Worm (Caenorhabditis elegans) whole organism, young adult: ENCODE data around the gene sra-9.
A peak's percentile ranks its signal among the peaks of the same experiment; 100 is the strongest.

ENCODE experiments used
- B0019.2 ChIP-seq: fragments of 200-800 bp; sonication (Bioruptor generic); conservative IDR thresholded peaks from 2 replicates; pipeline ENCODE4 v1.3.6; 2022; ENCODE audit warnings: missing genetic modification reagents, missing genetic modification characterization, missing compliant biosample characterization
- B0261.1 ChIP-seq: sonication (generic microtip); optimal IDR thresholded peaks from 2 replicates; lab custom pipeline; 2016; ENCODE audit warnings: mild to moderate bottlenecking, missing genetic modification characterization, moderate library complexity, missing compliant biosample characterization
- D2030.7 ChIP-seq: fragments of 200-800 bp; sonication (Bioruptor generic); IDR thresholded peaks from 2 replicates; pipeline ENCODE4 v1.3.6; 2022; ENCODE audit warnings: missing genetic modification reagents, missing genetic modification characterization, missing compliant biosample characterization
- F52B5.7 ChIP-seq: sonication (generic microtip); optimal IDR thresholded peaks from 2 replicates; lab custom pipeline; 2016; ENCODE audit warnings: mild to moderate bottlenecking, missing genetic modification characterization, missing compliant biosample characterization
- K11D2.4 ChIP-seq: fragments of 200-800 bp; sonication (Bioruptor generic); IDR thresholded peaks from 2 replicates; pipeline ENCODE4 v1.3.6; 2022; ENCODE audit warnings: missing genetic modification reagents, missing genetic modification characterization, missing compliant biosample characterization
- T07F8.4 ChIP-seq: sonication (generic microtip); optimal IDR thresholded peaks from 2 replicates; lab custom pipeline; 2016; ENCODE audit warnings: mild to moderate bottlenecking, missing genetic modification characterization, moderate library complexity, missing compliant biosample characterization
- T26A5.8 ChIP-seq: sonication (generic microtip); optimal IDR thresholded peaks from 2 replicates; lab custom pipeline; 2016; ENCODE audit warnings: missing genetic modification characterization, missing compliant biosample characterization
- Y79H2A.3 ChIP-seq: fragments of 200-800 bp; sonication (Bioruptor generic); conservative IDR thresholded peaks from 2 replicates; pipeline ENCODE4 v1.3.6; 2022; ENCODE audit warnings: missing genetic modification reagents, missing genetic modification characterization, missing compliant biosample characterization
- akir-1 ChIP-seq: fragments of 200-800 bp; sonication (Bioruptor generic); optimal IDR thresholded peaks from 2 replicates; lab custom pipeline; 2018; ENCODE audit warnings: mild to moderate bottlenecking, missing genetic modification characterization, moderate library complexity, missing compliant biosample characterization
- aptf-2 ChIP-seq: fragments of 200-800 bp; sonication (Bioruptor generic); conservative IDR thresholded peaks from 2 replicates; pipeline ENCODE4 v1.3.6; 2022; ENCODE audit warnings: missing genetic modification reagents, missing genetic modification characterization, missing compliant biosample characterization
- aptf-3 ChIP-seq: fragments of 200-800 bp; sonication (Bioruptor generic); IDR thresholded peaks from 2 replicates; pipeline ENCODE4 v1.3.6; 2022; ENCODE audit warnings: missing genetic modification characterization, missing compliant biosample characterization
- atf-7 ChIP-seq: sonication (generic microtip); optimal IDR thresholded peaks from 2 replicates; lab custom pipeline; 2017; ENCODE audit warnings: mild to moderate bottlenecking, missing genetic modification characterization, missing compliant biosample characterization
- athp-1 ChIP-seq: sonication (generic microtip); optimal IDR thresholded peaks from 2 replicates; lab custom pipeline; 2017; ENCODE audit warnings: mild to moderate bottlenecking, missing genetic modification characterization, missing compliant biosample characterization
- attf-3 ChIP-seq: fragments of 200-800 bp; sonication (Bioruptor generic); conservative IDR thresholded peaks from 2 replicates; pipeline ENCODE4 v1.3.6; 2022; ENCODE audit warnings: missing genetic modification reagents, missing genetic modification characterization, missing compliant biosample characterization
- ccch-3 ChIP-seq: fragments of 200-800 bp; sonication (Bioruptor generic); optimal IDR thresholded peaks from 2 replicates; lab custom pipeline; 2018; ENCODE audit warnings: mild to moderate bottlenecking, missing genetic modification characterization, missing compliant biosample characterization
- cebp-1 ChIP-seq, 2 experiments: fragments of 200-800 bp in 1 of 2; sonication (Bioruptor generic) in 1 of 2; sonication (generic microtip) in 1 of 2; IDR thresholded peaks in 1 of 2; optimal IDR thresholded peaks in 1 of 2; 2 replicates each; pipeline versions ENCODE4 v1.3.6 to Lab custom; 2017 to 2022; ENCODE audit warnings: missing compliant biosample characterization in 2 of 2, missing genetic modification characterization in 2 of 2, mild to moderate bottlenecking in 1 of 2, missing genetic modification reagents in 1 of 2, moderate library complexity in 1 of 2
- ceh-27 ChIP-seq: fragments of 200-800 bp; sonication (Bioruptor generic); optimal IDR thresholded peaks from 2 replicates; lab custom pipeline; 2018; ENCODE audit warnings: mild to moderate bottlenecking, missing genetic modification characterization, moderate library complexity, missing compliant biosample characterization
- ceh-79 ChIP-seq: sonication (generic microtip); optimal IDR thresholded peaks from 2 replicates; lab custom pipeline; 2017; ENCODE audit warnings: mild to moderate bottlenecking, missing genetic modification characterization, missing compliant biosample characterization
- die-1 ChIP-seq: sonication (generic microtip); optimal IDR thresholded peaks from 2 replicates; lab custom pipeline; 2016; ENCODE audit warnings: missing genotype, mild to moderate bottlenecking, missing genetic modification characterization, missing compliant biosample characterization
- dox-1 ChIP-seq: fragments of 200-800 bp; sonication (Bioruptor generic); IDR thresholded peaks from 2 replicates; pipeline ENCODE4 v1.3.6; 2022; ENCODE audit warnings: missing genetic modification reagents, missing genetic modification characterization, missing compliant biosample characterization
- dpff-1 ChIP-seq: sonication (generic microtip); optimal IDR thresholded peaks from 2 replicates; lab custom pipeline; 2017; ENCODE audit warnings: mild to moderate bottlenecking, missing genetic modification characterization, missing compliant biosample characterization
- dpl-1 ChIP-seq: fragments of 150-350 bp; optimal IDR thresholded peaks from 2 replicates; lab custom pipeline; 2014; ENCODE audit warnings: missing biosample characterization, missing genetic modification reagents, missing genetic modification characterization
- hmg-1.2 ChIP-seq: fragments of 200-800 bp; sonication (Bioruptor generic); IDR thresholded peaks from 2 replicates; pipeline ENCODE4 v1.3.6; 2022; ENCODE audit warnings: missing genetic modification reagents, missing genetic modification characterization, missing compliant biosample characterization
- let-607 ChIP-seq, 2 experiments: fragments of 200-800 bp in 1 of 2; sonication (Bioruptor generic) in 1 of 2; sonication (generic microtip) in 1 of 2; optimal IDR thresholded peaks; 2 replicates each; lab custom pipeline; 2016 to 2018; ENCODE audit warnings: mild to moderate bottlenecking in 2 of 2, missing compliant biosample characterization in 2 of 2, missing genetic modification characterization in 2 of 2, moderate library complexity in 2 of 2, missing genotype in 1 of 2
- lin-26 ChIP-seq: fragments of 200-800 bp; sonication (Bioruptor generic); IDR thresholded peaks from 2 replicates; pipeline ENCODE4 v1.3.6; 2022; ENCODE audit warnings: missing genetic modification reagents, missing genetic modification characterization, missing compliant biosample characterization
- lin-35 ChIP-seq, 3 experiments: fragments of 150-350 bp in 2 of 3; sonication (generic microtip) in 1 of 3; optimal IDR thresholded peaks; 2 replicates each; lab custom pipeline; 2014 to 2018; ENCODE audit warnings: missing biosample characterization in 3 of 3, missing genetic modification characterization in 3 of 3, missing genetic modification reagents in 3 of 3
- lin-40 ChIP-seq: sonication (generic microtip); optimal IDR thresholded peaks from 2 replicates; lab custom pipeline; 2016; ENCODE audit warnings: missing genetic modification characterization, mild to moderate bottlenecking, missing compliant biosample characterization, missing genotype, missing genetic modification reagents
- lir-1 ChIP-seq: fragments of 200-800 bp; sonication (Bioruptor generic); conservative IDR thresholded peaks from 2 replicates; pipeline ENCODE4 v1.3.6; 2022; ENCODE audit warnings: missing genetic modification reagents, missing genetic modification characterization, missing compliant biosample characterization
- lsl-1 ChIP-seq: fragments of 200-800 bp; sonication (Bioruptor generic); optimal IDR thresholded peaks from 2 replicates; lab custom pipeline; 2018; ENCODE audit warnings: mild to moderate bottlenecking, missing genetic modification characterization, moderate library complexity, missing compliant biosample characterization
- mcd-1 ChIP-seq: fragments of 200-800 bp; sonication (Bioruptor generic); IDR thresholded peaks from 2 replicates; pipeline ENCODE4 v1.3.6; 2022; ENCODE audit warnings: missing genetic modification reagents, missing genetic modification characterization, missing compliant biosample characterization
- nfya-1 ChIP-seq: sonication (generic microtip); optimal IDR thresholded peaks from 2 replicates; lab custom pipeline; 2017; ENCODE audit warnings: antibody characterized with exemption, missing compliant biosample characterization, missing genetic modification characterization, borderline replicate concordance; ENCODE audit not compliant: insufficient read depth
- nhr-120 ChIP-seq: fragments of 200-800 bp; sonication (Bioruptor generic); IDR thresholded peaks from 2 replicates; pipeline ENCODE4 v1.3.6; 2022; ENCODE audit warnings: missing genetic modification characterization, missing compliant biosample characterization
- nhr-27 ChIP-seq: fragments of 200-800 bp; sonication (Bioruptor generic); optimal IDR thresholded peaks from 2 replicates; lab custom pipeline; 2018; ENCODE audit warnings: mild to moderate bottlenecking, missing genetic modification characterization, moderate library complexity, missing compliant biosample characterization
- nhr-80 ChIP-seq: sonication (generic microtip); optimal IDR thresholded peaks from 2 replicates; lab custom pipeline; 2016; ENCODE audit warnings: missing genetic modification characterization, missing compliant biosample characterization
- pha-4 ChIP-seq: fragments of 150-350 bp; sonication (generic microtip); optimal IDR thresholded peaks from 2 replicates; lab custom pipeline; 2014; ENCODE audit warnings: missing biosample characterization, missing genetic modification reagents, missing genetic modification characterization
- rcor-1 ChIP-seq: fragments of 200-800 bp; sonication (Bioruptor generic); IDR thresholded peaks from 2 replicates; pipeline ENCODE4 v1.3.6; 2022; ENCODE audit warnings: missing genetic modification reagents, missing genetic modification characterization, missing compliant biosample characterization
- rec-8 ChIP-seq, 2 experiments: sonication (generic microtip); optimal IDR thresholded peaks; 2 replicates each; lab custom pipeline; 2016; ENCODE audit warnings: mild to moderate bottlenecking in 2 of 2, missing genetic modification characterization in 2 of 2, missing genetic modification reagents in 2 of 2, missing genotype in 2 of 2, missing biosample characterization in 1 of 2, missing compliant biosample characterization in 1 of 2, moderate library complexity in 1 of 2
- repo-1 ChIP-seq: sonication (generic microtip); optimal IDR thresholded peaks from 2 replicates; lab custom pipeline; 2017; ENCODE audit warnings: mild to moderate bottlenecking, missing genetic modification characterization, missing compliant biosample characterization
- sptf-2 ChIP-seq: fragments of 200-800 bp; sonication (Bioruptor generic); optimal IDR thresholded peaks from 2 replicates; lab custom pipeline; 2018; ENCODE audit warnings: mild to moderate bottlenecking, missing genetic modification characterization, missing compliant biosample characterization
- xnd-1 ChIP-seq: sonication (generic microtip); optimal IDR thresholded peaks from 2 replicates; lab custom pipeline; 2016; ENCODE audit warnings: missing genotype, missing genetic modification reagents, missing genetic modification characterization, missing compliant biosample characterization
- ztf-18 ChIP-seq: sonication (generic microtip); optimal IDR thresholded peaks from 2 replicates; lab custom pipeline; 2016; ENCODE audit warnings: missing genotype, mild to moderate bottlenecking, missing genetic modification characterization, missing compliant biosample characterization
- ztf-22 ChIP-seq: fragments of 200-800 bp; sonication (Bioruptor generic); optimal IDR thresholded peaks from 2 replicates; lab custom pipeline; 2018; ENCODE audit warnings: mild to moderate bottlenecking, missing genetic modification characterization, moderate library complexity, missing compliant biosample characterization
- ztf-26 ChIP-seq: sonication (generic microtip); optimal IDR thresholded peaks from 2 replicates; lab custom pipeline; 2017; ENCODE audit warnings: missing genetic modification characterization, missing compliant biosample characterization
- ztf-3 ChIP-seq: fragments of 200-800 bp; sonication (Bioruptor generic); optimal IDR thresholded peaks from 2 replicates; lab custom pipeline; 2018; ENCODE audit warnings: mild to moderate bottlenecking, missing genetic modification characterization, missing compliant biosample characterization

The sra-9 gene

DNA sequence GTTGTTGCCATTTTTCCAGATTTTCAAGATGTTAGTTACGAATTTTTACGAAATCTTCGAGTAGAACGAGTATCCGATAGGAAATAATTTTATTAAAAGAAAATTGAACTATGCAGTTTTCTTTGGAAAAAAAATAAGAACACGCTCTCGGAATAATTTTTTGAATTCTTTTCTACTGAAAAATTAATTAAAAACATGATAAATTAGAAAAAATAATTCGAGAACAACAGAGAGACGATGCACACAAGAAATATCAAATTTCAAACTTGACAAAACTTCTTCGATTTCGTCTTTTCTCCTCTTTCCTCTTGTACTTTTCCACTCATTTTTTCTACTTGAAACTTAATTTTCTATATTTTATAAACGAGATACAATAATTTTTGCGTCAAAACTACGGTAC is 27.8 kb downstream of the sra-9 start, which contains the start of gene F35H8.4:
Gene F35H8.4, minus strand, starts transcription at position 101 of the 400 bp plus-strand sequence.
- TF ChIP-seq pha-4 (tag; lab: Kevin White, UChicago) = no peak
- TF ChIP-seq nhr-120 = no peak
- no peak for TF ChIP-seq ztf-26 (tag; lab: Kevin White, UChicago)
- no peak for TF ChIP-seq mcd-1 (GFP tag; lab: Robert Waterston, UW)
- TF ChIP-seq B0019.2 (GFP tag; lab: Robert Waterston, UW) = no peak
- TF ChIP-seq dpff-1 (tag; lab: Kevin White, UChicago) = no peak
- TF ChIP-seq atf-7 (tag; lab: Kevin White, UChicago) = no peak
- no peak for TF ChIP-seq D2030.7 (GFP tag; lab: Robert Waterston, UW)
- TF ChIP-seq T07F8.4 (tag; lab: Kevin White, UChicago) = no peak
- TF ChIP-seq dpl-1 (GFP tag; lab: Kevin White, UChicago) = no peak
- no peak for TF ChIP-seq nhr-27 (tag; lab: Kevin White, UChicago)
- no peak for TF ChIP-seq repo-1
- no peak for TF ChIP-seq ceh-79 (tag; lab: Kevin White, UChicago)
- TF ChIP-seq ztf-18 (tag; lab: Kevin White, UChicago) = no peak
- no peak for TF ChIP-seq ccch-3
- TF ChIP-seq ztf-22 (GFP tag; lab: Kevin White, UChicago) = no peak
- TF ChIP-seq lin-35 (GFP tag; optimal IDR thresholded peaks at IDR 0.05; lab: Kevin White, UChicago) = no peak
- no peak for TF ChIP-seq athp-1 (tag; lab: Kevin White, UChicago)
- TF ChIP-seq nhr-80 (tag; lab: Kevin White, UChicago) = no peak

DNA sequence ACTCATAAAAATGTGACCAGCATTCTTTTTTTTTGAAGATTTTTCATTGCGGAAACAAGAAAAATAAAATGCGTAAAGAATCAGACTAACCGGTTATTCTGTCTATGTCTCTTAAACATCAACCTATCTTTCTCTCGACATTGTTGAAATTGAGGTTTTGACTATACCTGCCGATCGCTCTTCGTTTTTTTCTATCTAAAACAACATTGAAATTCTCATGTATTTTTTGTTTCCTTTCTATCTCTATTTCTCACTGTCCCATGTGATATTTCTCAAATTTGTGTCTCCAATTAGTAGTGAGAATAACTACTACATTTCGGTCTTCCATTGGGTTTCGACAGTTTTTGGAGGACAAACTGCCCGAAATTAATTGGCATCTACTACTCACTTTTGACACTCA is 28.8 kb downstream of the sra-9 start:
- no peak for TF ChIP-seq B0261.1 (tag; lab: Kevin White, UChicago)
- peak; percentile 12 for TF ChIP-seq lin-40 (tag; lab: Kevin White, UChicago)
- TF ChIP-seq dox-1 (GFP tag; lab: Robert Waterston, UW) = no peak
- TF ChIP-seq ceh-27 = peak; percentile 23
- TF ChIP-seq F52B5.7 (tag; lab: Kevin White, UChicago) = no peak
- TF ChIP-seq K11D2.4 (GFP tag; lab: Robert Waterston, UW) = no peak
- no peak for TF ChIP-seq lin-26

ce11 chrII:9566045-9566444 is 33.9 kb downstream of the sra-9 start:
- TF ChIP-seq Y79H2A.3 (GFP tag; lab: Robert Waterston, UW) (0 out of 2 replicates have a peak, but pooled peaks have one; percentile 51), rec-8 (tag; optimal IDR thresholded peaks at IDR 0.05; lab: Kevin White, UChicago) (peak; percentile 64 to 90), ztf-18 (tag; lab: Kevin White, UChicago) (peak; percentile 72), attf-3 (GFP tag; lab: Robert Waterston, UW) (peak; percentile 72), lir-1 (no peak), aptf-3 (GFP tag; lab: Robert Waterston, UW) (no peak), die-1 (tag; lab: Kevin White, UChicago) (peak; percentile 90), dpff-1 (tag; lab: Kevin White, UChicago) (no peak), cebp-1 (GFP tag; IDR thresholded peaks at IDR 0.05; lab: Robert Waterston, UW) (no peak), cebp-1 (tag; optimal IDR thresholded peaks at IDR 0.05; lab: Kevin White, UChicago) (peak; percentile 73), T26A5.8 (tag; lab: Kevin White, UChicago) (peak; percentile 62), sptf-2 (GFP tag; lab: Kevin White, UChicago) (peak; percentile 12), rcor-1 (GFP tag; lab: Robert Waterston, UW) (peak; percentile 72), akir-1 (GFP tag; lab: Kevin White, UChicago) (no peak), mcd-1 (GFP tag; lab: Robert Waterston, UW) (peak; percentile 63), atf-7 (tag; lab: Kevin White, UChicago) (peak; percentile 54), nhr-27 (tag; lab: Kevin White, UChicago) (no peak), hmg-1.2 (GFP tag; lab: Robert Waterston, UW) (peak; percentile 72), ztf-3 (GFP tag; lab: Kevin White, UChicago) (no peak), lsl-1 (GFP tag; lab: Kevin White, UChicago) (peak; percentile 53), let-607 (tag; optimal IDR thresholded peaks at IDR 0.05; lab: Kevin White, UChicago) (peak in 1 of 2 experiments; percentile 48), xnd-1 (tag; lab: Kevin White, UChicago) (no peak), nfya-1 (no peak), aptf-2 (GFP tag; lab: Robert Waterston, UW) (0 out of 2 replicates have a peak, but pooled peaks have one; percentile 65), ceh-79 (tag; lab: Kevin White, UChicago) (no peak)
